Fruit fly (Drosophila melanogaster) whole organism, embryonic: ENCODE data around the gene CG13403.

Experiments
- Ada2b ChIP-seq: fragments of 200-800 bp; sonication (Bioruptor generic); IDR thresholded peaks from 2 replicates; pipeline ENCODE4 v1.3.6; 2022; ENCODE audit warnings: missing biosample characterization, missing genetic modification characterization
- BEAF-32 ChIP-seq: fragments of 200-800 bp; sonication (Bioruptor generic); optimal IDR thresholded peaks from 3 replicates; lab custom pipeline; 2017; ENCODE audit warnings: missing biosample characterization, missing genetic modification characterization, mild to moderate bottlenecking, moderate library complexity, missing genetic modification reagents
- CG10267 ChIP-seq: fragments of 200-800 bp; sonication (Bioruptor generic); optimal IDR thresholded peaks from 2 replicates; lab custom pipeline; 2018; ENCODE audit warnings: missing biosample characterization, mild to moderate bottlenecking, missing genetic modification characterization, moderate library complexity
- CG11398 ChIP-seq: fragments of 200-800 bp; sonication (Bioruptor generic); optimal IDR thresholded peaks from 2 replicates; lab custom pipeline; 2016; ENCODE audit warnings: missing biosample characterization, missing genetic modification characterization
- CG11456 ChIP-seq: fragments of 200-800 bp; sonication (Bioruptor generic); IDR thresholded peaks from 3 replicates; pipeline ENCODE4 v1.3.6; 2022; ENCODE audit warnings: missing biosample characterization, missing genetic modification characterization
- CG12744 ChIP-seq: fragments of 200-800 bp; sonication (Bioruptor generic); optimal IDR thresholded peaks from 2 replicates; lab custom pipeline; 2016; ENCODE audit warnings: missing biosample characterization, missing genetic modification characterization
- CG15073 ChIP-seq: fragments of 200-800 bp; sonication (Bioruptor generic); optimal IDR thresholded peaks from 2 replicates; lab custom pipeline; 2016; ENCODE audit warnings: missing biosample characterization, missing genetic modification characterization
- CG15696 ChIP-seq: fragments of 200-800 bp; sonication (Bioruptor generic); optimal IDR thresholded peaks from 2 replicates; lab custom pipeline; 2019; ENCODE audit warnings: missing biosample characterization, mild to moderate bottlenecking, missing genetic modification characterization, moderate library complexity
- CG1602 ChIP-seq: fragments of 200-800 bp; sonication (Bioruptor generic); optimal IDR thresholded peaks from 3 replicates; lab custom pipeline; 2016; ENCODE audit warnings: missing biosample characterization, missing genetic modification characterization
- CG17385 ChIP-seq: fragments of 200-800 bp; sonication (Bioruptor generic); optimal IDR thresholded peaks from 3 replicates; lab custom pipeline; 2018; ENCODE audit warnings: missing biosample characterization, mild to moderate bottlenecking, missing genetic modification characterization
- CG18011 ChIP-seq: fragments of 200-800 bp; sonication (Bioruptor generic); optimal IDR thresholded peaks from 2 replicates; lab custom pipeline; 2017; ENCODE audit warnings: missing biosample characterization, missing genetic modification characterization, mild to moderate bottlenecking, moderate library complexity, missing genotype
- CG2202 ChIP-seq: fragments of 200-800 bp; sonication (Bioruptor generic); optimal IDR thresholded peaks from 2 replicates; lab custom pipeline; 2018; ENCODE audit warnings: missing biosample characterization, mild to moderate bottlenecking, missing genetic modification characterization
- CG30403 ChIP-seq: fragments of 200-800 bp; sonication (Bioruptor generic); optimal IDR thresholded peaks from 3 replicates; lab custom pipeline; 2016; ENCODE audit warnings: missing biosample characterization, missing genetic modification characterization
- CG30431 ChIP-seq: fragments of 200-800 bp; sonication (Bioruptor generic); optimal IDR thresholded peaks from 2 replicates; lab custom pipeline; 2017; ENCODE audit warnings: missing biosample characterization, missing genetic modification characterization
- CG32532 ChIP-seq: fragments of 200-800 bp; sonication (Bioruptor generic); IDR thresholded peaks from 2 replicates; pipeline ENCODE4 v1.3.6; 2022; ENCODE audit warnings: missing biosample characterization, missing genetic modification characterization
- CG6813 ChIP-seq: fragments of 200-800 bp; sonication (Bioruptor generic); optimal IDR thresholded peaks from 2 replicates; lab custom pipeline; 2017; ENCODE audit warnings: missing biosample characterization, missing genetic modification characterization, mild to moderate bottlenecking, moderate library complexity, missing genetic modification reagents
- CG6854 ChIP-seq: fragments of 200-800 bp; sonication (Bioruptor generic); optimal IDR thresholded peaks from 3 replicates; lab custom pipeline; 2017; ENCODE audit warnings: missing biosample characterization, mild to moderate bottlenecking, missing genetic modification characterization
- CG8089 ChIP-seq: fragments of 200-800 bp; sonication (Bioruptor generic); optimal IDR thresholded peaks from 3 replicates; lab custom pipeline; 2016; ENCODE audit warnings: missing biosample characterization, missing genetic modification characterization
- CG9797 ChIP-seq: fragments of 200-800 bp; sonication (Bioruptor generic); optimal IDR thresholded peaks from 3 replicates; lab custom pipeline; 2018; ENCODE audit warnings: missing biosample characterization, mild to moderate bottlenecking, missing genetic modification characterization
- CkIIα-i1 ChIP-seq: fragments of 200-800 bp; sonication (Bioruptor generic); IDR thresholded peaks from 2 replicates; pipeline ENCODE4 v1.3.6; 2022; ENCODE audit warnings: missing biosample characterization, missing genetic modification characterization
- Doc2 ChIP-seq: fragments of 200-800 bp; sonication (Bioruptor generic); IDR thresholded peaks from 2 replicates; pipeline ENCODE4 v1.3.6; 2022; ENCODE audit warnings: missing biosample characterization, missing genetic modification characterization
- Dp ChIP-seq: fragments of 200-800 bp; sonication (Bioruptor generic); optimal IDR thresholded peaks from 2 replicates; lab custom pipeline; 2018; ENCODE audit warnings: missing biosample characterization, mild to moderate bottlenecking, missing genetic modification characterization, moderate library complexity
- Drgx ChIP-seq: fragments of 200-800 bp; sonication (Bioruptor generic); IDR thresholded peaks from 2 replicates; pipeline ENCODE4 v1.3.6; 2022; ENCODE audit warnings: missing biosample characterization, missing genetic modification characterization
- E2f2 ChIP-seq: fragments of 200-800 bp; sonication (Bioruptor generic); IDR thresholded peaks from 2 replicates; pipeline ENCODE4 v1.3.6; 2022; ENCODE audit warnings: missing biosample characterization, missing genetic modification characterization
- HLH3B ChIP-seq: fragments of 200-800 bp; sonication (Bioruptor generic); IDR thresholded peaks from 2 replicates; pipeline ENCODE4 v1.3.6; 2022; ENCODE audit warnings: missing biosample characterization, missing genetic modification characterization
- Hey ChIP-seq: fragments of 200-800 bp; sonication (Bioruptor generic); optimal IDR thresholded peaks from 3 replicates; lab custom pipeline; 2018; ENCODE audit warnings: missing biosample characterization, mild to moderate bottlenecking, missing genetic modification characterization
- Hr3 ChIP-seq: fragments of 200-800 bp; sonication (Bioruptor generic); optimal IDR thresholded peaks from 3 replicates; lab custom pipeline; 2016; ENCODE audit warnings: missing biosample characterization, missing genetic modification characterization
- Hsf ChIP-seq: fragments of 200-800 bp; sonication (Bioruptor generic); optimal IDR thresholded peaks from 3 replicates; lab custom pipeline; 2016; ENCODE audit warnings: missing biosample characterization, missing genetic modification characterization
- MESR4 ChIP-seq: fragments of 200-800 bp; sonication (Bioruptor generic); optimal IDR thresholded peaks from 2 replicates; lab custom pipeline; 2018; ENCODE audit warnings: missing biosample characterization, mild to moderate bottlenecking, missing genetic modification characterization, moderate library complexity
- Myb ChIP-seq: fragments of 200-800 bp; sonication (Bioruptor generic); optimal IDR thresholded peaks from 2 replicates; lab custom pipeline; 2016; ENCODE audit warnings: missing biosample characterization, missing genetic modification characterization
- Nf-YB ChIP-seq: fragments of 200-800 bp; sonication (Bioruptor generic); optimal IDR thresholded peaks from 3 replicates; lab custom pipeline; 2019; ENCODE audit warnings: missing biosample characterization, mild to moderate bottlenecking, missing genetic modification characterization, moderate library complexity
- abd-A ChIP-seq: fragments of 200-800 bp; sonication (Bioruptor generic); optimal IDR thresholded peaks from 3 replicates; lab custom pipeline; 2019; ENCODE audit warnings: missing biosample characterization, mild to moderate bottlenecking, missing genetic modification characterization, moderate library complexity
- ap ChIP-seq: fragments of 200-800 bp; sonication (Bioruptor generic); IDR thresholded peaks from 2 replicates; pipeline ENCODE4 v1.3.6; 2022; ENCODE audit warnings: missing biosample characterization, missing genetic modification characterization
- dpn ChIP-seq, 2 experiments: fragments of 200-800 bp; sonication (Bioruptor generic); optimal IDR thresholded peaks; 3 replicates each; lab custom pipeline; 2016; ENCODE audit warnings: missing biosample characterization in 2 of 2, missing genetic modification characterization in 2 of 2
- dysf ChIP-seq: fragments of 200-800 bp; sonication (Bioruptor generic); IDR thresholded peaks from 3 replicates; pipeline ENCODE4 v1.3.6; 2022; ENCODE audit warnings: missing biosample characterization, missing genetic modification characterization
- fd102C ChIP-seq: fragments of 200-800 bp; sonication (Bioruptor generic); optimal IDR thresholded peaks from 2 replicates; lab custom pipeline; 2018; ENCODE audit warnings: missing biosample characterization, mild to moderate bottlenecking, missing genetic modification characterization, moderate library complexity
- fru ChIP-seq: fragments of >200 bp; optimal IDR thresholded peaks from 2 replicates; lab custom pipeline; 2017
- gfzf ChIP-seq: fragments of 200-800 bp; sonication (Bioruptor generic); optimal IDR thresholded peaks from 2 replicates; lab custom pipeline; 2016; ENCODE audit warnings: missing biosample characterization, mild to moderate bottlenecking, missing genetic modification characterization, moderate library complexity
- h ChIP-seq: fragments of >200 bp; optimal IDR thresholded peaks from 2 replicates; lab custom pipeline; 2017
- hb ChIP-seq: fragments of 200-800 bp; sonication (Bioruptor generic); IDR thresholded peaks from 3 replicates; pipeline ENCODE4 v1.3.6; 2022; ENCODE audit warnings: missing biosample characterization, missing genetic modification characterization; ENCODE audit not compliant: partially characterized antibody
- hth ChIP-seq: fragments of >200 bp; optimal IDR thresholded peaks from 2 replicates; lab custom pipeline; 2017; ENCODE audit warnings: inconsistent platforms
- mam ChIP-seq: fragments of 200-800 bp; sonication (Bioruptor generic); optimal IDR thresholded peaks from 3 replicates; lab custom pipeline; 2016; ENCODE audit warnings: missing biosample characterization, missing genetic modification characterization
- nom ChIP-seq: fragments of 200-800 bp; sonication (Bioruptor generic); optimal IDR thresholded peaks from 2 replicates; lab custom pipeline; 2017; ENCODE audit warnings: missing biosample characterization, missing genetic modification characterization, mild to moderate bottlenecking, moderate library complexity, missing genetic modification reagents
- odd ChIP-seq: fragments of 200-800 bp; sonication (Bioruptor generic); optimal IDR thresholded peaks from 2 replicates; lab custom pipeline; 2017; ENCODE audit warnings: missing biosample characterization, mild to moderate bottlenecking, missing genetic modification characterization
- otp ChIP-seq: fragments of 200-800 bp; sonication (Bioruptor generic); IDR thresholded peaks from 3 replicates; pipeline ENCODE4, ENCODE4 v1.3.6; 2022; ENCODE audit warnings: missing biosample characterization, missing genetic modification characterization
- p53 ChIP-seq: fragments of 200-800 bp; sonication (Bioruptor generic); optimal IDR thresholded peaks from 2 replicates; lab custom pipeline; 2016; ENCODE audit warnings: missing biosample characterization, missing genetic modification characterization
- ranshi ChIP-seq: fragments of 200-800 bp; sonication (Bioruptor generic); IDR thresholded peaks from 2 replicates; pipeline ENCODE4 v1.3.6; 2022; ENCODE audit warnings: missing biosample characterization, missing genetic modification characterization
- run ChIP-seq: fragments of 200-800 bp; sonication (Bioruptor generic); optimal IDR thresholded peaks from 3 replicates; lab custom pipeline; 2018; ENCODE audit warnings: missing biosample characterization, mild to moderate bottlenecking, missing genetic modification characterization
- salm ChIP-seq: fragments of 200-800 bp; sonication (Bioruptor generic); optimal IDR thresholded peaks from 2 replicates; lab custom pipeline; 2018; ENCODE audit warnings: missing biosample characterization, mild to moderate bottlenecking, missing genetic modification characterization
- schlank ChIP-seq: fragments of 200-800 bp; sonication (Bioruptor generic); optimal IDR thresholded peaks from 2 replicates; lab custom pipeline; 2018; ENCODE audit warnings: missing biosample characterization, mild to moderate bottlenecking, missing genetic modification characterization
- tgo ChIP-seq: fragments of 200-800 bp; sonication (Bioruptor generic); IDR thresholded peaks from 3 replicates; pipeline ENCODE4 v1.3.6; 2022; ENCODE audit warnings: missing biosample characterization, missing genetic modification characterization
- wdn ChIP-seq: fragments of 200-800 bp; sonication (Bioruptor generic); IDR thresholded peaks from 2 replicates; pipeline ENCODE4 v1.3.6; 2022; ENCODE audit warnings: missing biosample characterization, missing genetic modification characterization
- yki ChIP-seq: fragments of >200 bp; optimal IDR thresholded peaks from 3 replicates; lab custom pipeline; 2018

Gene CG13403

dm6 chrX:14199967-14200531, 8.2 kb upstream of the CG13403 start, which contains the start of gene CG11590 (continued):
- no peak for TF ChIP-seq fd102C (GFP tag; lab: Kevin White, UChicago)
- no peak for TF ChIP-seq fru (lab: Kevin White, UChicago)
- TF ChIP-seq HLH3B (GFP tag; lab: Robert Waterston, UW), result no peak
- TF ChIP-seq hb (GFP tag; lab: Robert Waterston, UW), result no peak
- no peak for TF ChIP-seq ranshi
- TF ChIP-seq mam (GFP tag; lab: Kevin White, UChicago), result no peak
- no peak for TF ChIP-seq CG11456 (GFP tag; lab: Robert Waterston, UW)
- TF ChIP-seq tgo (GFP tag; lab: Robert Waterston, UW), result no peak
- no peak for TF ChIP-seq run
- TF ChIP-seq CG32532, result no peak
- TF ChIP-seq Myb (GFP tag; lab: Kevin White, UChicago), result peak; percentile 51
- no peak for TF ChIP-seq CG12744 (GFP tag; lab: Kevin White, UChicago)
- no peak for TF ChIP-seq abd-A (tag; lab: Kevin White, UChicago)
- TF ChIP-seq dpn (GFP tag; optimal IDR thresholded peaks at IDR 0.05; lab: Kevin White, UChicago), result no peak
- no peak for TF ChIP-seq Nf-YB (GFP tag; lab: Kevin White, UChicago)
- no peak for TF ChIP-seq Hsf
- no peak for TF ChIP-seq CkIIα-i1 (GFP tag; lab: Robert Waterston, UW)
- TF ChIP-seq BEAF-32 (GFP tag; lab: Kevin White, UChicago), result peak; percentile 26
- TF ChIP-seq Drgx (GFP tag; lab: Robert Waterston, UW), result 0 out of 2 replicates have a peak, but pooled peaks have one; percentile 10
- TF ChIP-seq CG10267 (tag; lab: Kevin White, UChicago), result no peak
- TF ChIP-seq Hr3, result no peak
- TF ChIP-seq ap (GFP tag; lab: Robert Waterston, UW), result no peak
- TF ChIP-seq CG15073, result no peak
- no peak for TF ChIP-seq CG17385 (GFP tag; lab: Kevin White, UChicago)
- TF ChIP-seq salm (tag; lab: Kevin White, UChicago), result no peak
- TF ChIP-seq Doc2 (GFP tag; lab: Robert Waterston, UW), result no peak
- TF ChIP-seq CG1602 (GFP tag; lab: Kevin White, UChicago), result no peak
- TF ChIP-seq odd (GFP tag; lab: Kevin White, UChicago), result no peak
- no peak for TF ChIP-seq hth
- TF ChIP-seq p53 (GFP tag; lab: Kevin White, UChicago), result no peak
- TF ChIP-seq CG11398 (GFP tag; lab: Kevin White, UChicago), result no peak
- TF ChIP-seq nom, result peak; percentile 29
- no peak for TF ChIP-seq CG9797
- no peak for TF ChIP-seq h (lab: Kevin White, UChicago)
- no peak for TF ChIP-seq gfzf (GFP tag; lab: Kevin White, UChicago)
- peak; percentile 40 for TF ChIP-seq Dp (GFP tag; lab: Kevin White, UChicago)
- peak; percentile 59 for TF ChIP-seq E2f2 (GFP tag; lab: Robert Waterston, UW)
- TF ChIP-seq dysf (GFP tag; lab: Robert Waterston, UW), result no peak
- no peak for TF ChIP-seq CG15696
- peak; percentile 38 for TF ChIP-seq MESR4 (GFP tag; lab: Kevin White, UChicago)
- TF ChIP-seq Hey, result no peak
- no peak for TF ChIP-seq CG30431
- no peak for TF ChIP-seq CG6854 (GFP tag; lab: Kevin White, UChicago)
- TF ChIP-seq wdn (GFP tag; lab: Robert Waterston, UW), result no peak
- TF ChIP-seq CG8089, result no peak
- TF ChIP-seq otp (GFP tag; lab: Robert Waterston, UW), result no peak
- no peak for TF ChIP-seq Ada2b (GFP tag; lab: Robert Waterston, UW)
- no peak for TF ChIP-seq CG30403 (GFP tag; lab: Kevin White, UChicago)
- no peak for TF ChIP-seq CG6813
- no peak for TF ChIP-seq CG18011 (GFP tag; lab: Kevin White, UChicago)
- no peak for TF ChIP-seq yki (lab: Kevin White, UChicago)
- no peak for TF ChIP-seq schlank (tag; lab: Kevin White, UChicago)
- no peak for TF ChIP-seq CG2202
